Worm (Caenorhabditis elegans) whole organism, L4/young adult: Measurements from ENCODE around the gene B0457.6.

Experiments
- W03F9.2 ChIP-seq: fragments of 150-350 bp; optimal IDR thresholded peaks from 2 replicates; lab custom pipeline; 2014; ENCODE audit warnings: missing biosample characterization, missing genetic modification characterization
- dao-5 ChIP-seq: sonication (generic microtip); optimal IDR thresholded peaks from 2 replicates; lab custom pipeline; 2016; ENCODE audit warnings: missing genotype, missing genetic modification characterization, moderate library complexity, missing compliant biosample characterization
- him-1 ChIP-seq: sonication (generic microtip); optimal IDR thresholded peaks from 2 replicates; lab custom pipeline; 2016; ENCODE audit warnings: missing genotype, missing genetic modification reagents, missing genetic modification characterization, missing compliant biosample characterization

DNA sequence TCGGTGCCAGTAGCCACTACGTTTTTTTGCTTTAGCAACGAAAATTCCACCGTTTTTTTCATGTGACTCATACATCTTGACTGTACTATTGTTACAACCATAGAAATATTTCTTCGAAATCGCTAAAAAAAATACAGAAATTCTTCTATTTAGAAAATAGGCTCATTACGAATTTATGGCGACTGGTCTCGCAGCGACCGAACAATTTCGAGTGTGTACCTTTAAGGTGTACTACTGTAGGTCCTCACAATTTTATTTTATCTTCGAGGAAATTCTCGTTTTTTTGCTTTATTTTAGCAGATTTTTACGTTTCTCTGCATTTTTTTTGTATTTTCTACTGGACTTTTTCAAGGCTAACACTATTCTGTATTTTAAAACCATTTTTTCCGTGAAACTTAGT is 32.2 kb upstream of the B0457.6 start:
- TF ChIP-seq him-1 (tag; lab: Kevin White, UChicago) (no peak), dao-5 (tag; lab: Kevin White, UChicago) (no peak), W03F9.2 (tag; lab: Kevin White, UChicago) (peak; percentile 37)
